Worm (Caenorhabditis elegans) whole organism, L1 larva: ENCODE data around the gene F38A5.6.

Experiments
- C04F5.9 ChIP-seq: sonication (generic microtip); optimal IDR thresholded peaks from 2 replicates; lab custom pipeline; 2016; ENCODE audit warnings: missing genetic modification characterization, missing compliant biosample characterization
- C16A3.4 ChIP-seq: fragments of 150-350 bp; optimal IDR thresholded peaks from 2 replicates; lab custom pipeline; 2014; ENCODE audit warnings: missing biosample characterization, missing genetic modification characterization
- F16B12.6 ChIP-seq: fragments of 150-350 bp; optimal IDR thresholded peaks from 2 replicates; lab custom pipeline; 2014; ENCODE audit warnings: missing biosample characterization, missing genetic modification characterization
- Y116A8C.19 ChIP-seq: sonication (generic microtip); optimal IDR thresholded peaks from 2 replicates; lab custom pipeline; 2016; ENCODE audit warnings: missing compliant biosample characterization, missing genetic modification characterization, borderline replicate concordance
- aha-1 ChIP-seq: fragments of 150-350 bp; optimal IDR thresholded peaks from 2 replicates; lab custom pipeline; 2014; ENCODE audit warnings: missing biosample characterization, missing genetic modification characterization
- alr-1 ChIP-seq: fragments of 200-800 bp; sonication (Bioruptor generic); optimal IDR thresholded peaks from 2 replicates; lab custom pipeline; 2018; ENCODE audit warnings: borderline replicate concordance, mild to moderate bottlenecking, missing genetic modification characterization, missing compliant biosample characterization
- aly-2 ChIP-seq: fragments of 150-350 bp; optimal IDR thresholded peaks from 2 replicates; lab custom pipeline; 2014; ENCODE audit warnings: missing biosample characterization, missing genetic modification characterization
- blmp-1 ChIP-seq: fragments of 150-350 bp; optimal IDR thresholded peaks from 2 replicates; lab custom pipeline; 2014; ENCODE audit warnings: missing biosample characterization, missing genetic modification characterization
- ceh-82 ChIP-seq, 3 experiments: fragments of 150-350 bp in 1 of 3; sonication (generic microtip) in 2 of 3; optimal IDR thresholded peaks; 2 replicates each; lab custom pipeline; 2014 to 2017; ENCODE audit warnings: missing biosample characterization in 3 of 3, missing genetic modification characterization in 3 of 3
- ceh-88 ChIP-seq: fragments of 200-800 bp; sonication (Bioruptor generic); IDR thresholded peaks from 2 replicates; pipeline ENCODE4 v1.3.6; 2022; ENCODE audit warnings: missing genetic modification characterization, missing compliant biosample characterization
- ces-1 ChIP-seq: fragments of 150-350 bp; optimal IDR thresholded peaks from 2 replicates; lab custom pipeline; 2014; ENCODE audit warnings: missing biosample characterization, missing genetic modification reagents, missing genetic modification characterization
- dpl-1 ChIP-seq, 3 experiments: fragments of 150-350 bp in 2 of 3; sonication (generic microtip) in 1 of 3; optimal IDR thresholded peaks; 2 replicates each; lab custom pipeline; 2014 to 2017; ENCODE audit warnings: missing biosample characterization in 3 of 3, missing genetic modification characterization in 3 of 3, missing genetic modification reagents in 3 of 3
- efl-1 ChIP-seq, 4 experiments: fragments of 150-350 bp; optimal IDR thresholded peaks in 3 of 4; peaks in 1 of 4; 1 replicate in 1 of 4; 2 replicates in 3 of 4; lab custom pipeline; 2014; ENCODE audit warnings: missing biosample characterization in 2 of 4, missing genetic modification characterization in 2 of 4, missing genetic modification reagents in 2 of 4
- egl-13 ChIP-seq: sonication (generic microtip); optimal IDR thresholded peaks from 2 replicates; lab custom pipeline; 2016; ENCODE audit warnings: missing genotype, missing genetic modification reagents, missing genetic modification characterization, missing compliant biosample characterization
- elt-2 ChIP-seq: sonication (generic microtip); optimal IDR thresholded peaks from 2 replicates; lab custom pipeline; 2016; ENCODE audit warnings: missing genetic modification characterization, mild to moderate bottlenecking, inconsistent platforms, missing compliant biosample characterization, missing genetic modification reagents
- elt-3 ChIP-seq, 6 experiments: fragments of 150-350 bp in 1 of 6; sonication (generic microtip); optimal IDR thresholded peaks; 2 replicates each; lab custom pipeline; 2017 to 2018; ENCODE audit warnings: missing biosample characterization in 6 of 6, missing genetic modification characterization in 6 of 6, inconsistent platforms in 1 of 6
- ets-5 ChIP-seq: fragments of 200-800 bp; sonication (Bioruptor generic); IDR thresholded peaks from 2 replicates; pipeline ENCODE4 v1.3.6; 2022; ENCODE audit warnings: missing genetic modification characterization, missing compliant biosample characterization
- fkh-10 ChIP-seq: sonication (generic microtip); optimal IDR thresholded peaks from 2 replicates; lab custom pipeline; 2017; ENCODE audit warnings: missing biosample characterization, missing genetic modification reagents, missing genetic modification characterization
- fkh-4 ChIP-seq: sonication (generic microtip); optimal IDR thresholded peaks from 2 replicates; lab custom pipeline; 2016; ENCODE audit warnings: missing compliant biosample characterization, missing genetic modification characterization, borderline replicate concordance
- fkh-8 ChIP-seq: sonication (generic microtip); optimal IDR thresholded peaks from 2 replicates; lab custom pipeline; 2016; ENCODE audit warnings: mild to moderate bottlenecking, missing genetic modification characterization, missing compliant biosample characterization
- grh-1 ChIP-seq: fragments of 200-800 bp; sonication (Bioruptor generic); IDR thresholded peaks from 2 replicates; pipeline ENCODE4 v1.3.6; 2022; ENCODE audit warnings: missing genetic modification reagents, missing genetic modification characterization, missing compliant biosample characterization
- hlh-4 ChIP-seq: sonication (generic microtip); optimal IDR thresholded peaks from 2 replicates; lab custom pipeline; 2016; ENCODE audit warnings: mild to moderate bottlenecking, missing genetic modification characterization, missing compliant biosample characterization
- isw-1 ChIP-seq: fragments of 200-800 bp; sonication (Bioruptor generic); IDR thresholded peaks from 2 replicates; pipeline ENCODE4 v1.3.6; 2022; ENCODE audit warnings: missing genetic modification characterization, missing compliant biosample characterization
- jun-1 ChIP-seq: fragments of 150-350 bp; optimal IDR thresholded peaks from 2 replicates; lab custom pipeline; 2014; ENCODE audit warnings: missing biosample characterization, missing genetic modification reagents, missing genetic modification characterization
- lin-14 ChIP-seq: fragments of 200-800 bp; sonication (Bioruptor generic); optimal IDR thresholded peaks from 2 replicates; lab custom pipeline; 2018; ENCODE audit warnings: mild to moderate bottlenecking, missing genetic modification characterization, moderate library complexity, missing compliant biosample characterization
- lin-15B ChIP-seq: fragments of 150-350 bp; sonication (generic microtip); optimal IDR thresholded peaks from 3 replicates; lab custom pipeline; 2014; ENCODE audit warnings: missing biosample characterization, missing genetic modification characterization
- lir-3 ChIP-seq: sonication (generic microtip); optimal IDR thresholded peaks from 2 replicates; lab custom pipeline; 2016; ENCODE audit warnings: mild to moderate bottlenecking, missing genetic modification characterization, moderate library complexity, missing compliant biosample characterization; ENCODE audit not compliant: poor library complexity
- lsy-2 ChIP-seq, 2 experiments: fragments of 150-350 bp; optimal IDR thresholded peaks; 2 replicates each; lab custom pipeline; 2014; ENCODE audit warnings: missing biosample characterization in 2 of 2, missing genetic modification characterization in 2 of 2
- mdl-1 ChIP-seq, 2 experiments: fragments of 150-350 bp; optimal IDR thresholded peaks; 2 replicates each; lab custom pipeline; 2014 to 2017; ENCODE audit warnings: missing biosample characterization in 2 of 2, missing genetic modification characterization in 2 of 2, inconsistent platforms in 1 of 2
- mep-1 ChIP-seq: fragments of 150-350 bp; optimal IDR thresholded peaks from 2 replicates; lab custom pipeline; 2014; ENCODE audit warnings: missing biosample characterization, missing genetic modification characterization
- nhr-11 ChIP-seq: fragments of 150-350 bp; optimal IDR thresholded peaks from 2 replicates; lab custom pipeline; 2014; ENCODE audit warnings: missing biosample characterization, missing genetic modification characterization
- nhr-12 ChIP-seq: sonication (generic microtip); optimal IDR thresholded peaks from 2 replicates; lab custom pipeline; 2017; ENCODE audit warnings: missing biosample characterization, missing genetic modification characterization
- nhr-19 ChIP-seq: fragments of 200-800 bp; sonication (Bioruptor generic); conservative IDR thresholded peaks from 2 replicates; pipeline ENCODE4 v1.3.6; 2022; ENCODE audit warnings: missing genetic modification characterization, missing compliant biosample characterization
- nhr-20 ChIP-seq: sonication (generic microtip); optimal IDR thresholded peaks from 2 replicates; lab custom pipeline; 2016; ENCODE audit warnings: mild to moderate bottlenecking, missing genetic modification characterization, missing compliant biosample characterization
- nhr-237 ChIP-seq: fragments of 150-350 bp; optimal IDR thresholded peaks from 2 replicates; lab custom pipeline; 2014; ENCODE audit warnings: missing biosample characterization, missing genetic modification characterization
- nhr-71 ChIP-seq: sonication (generic microtip); optimal IDR thresholded peaks from 2 replicates; lab custom pipeline; 2016; ENCODE audit warnings: mild to moderate bottlenecking, missing genetic modification characterization, moderate library complexity, missing compliant biosample characterization
- nhr-77 ChIP-seq: fragments of 150-350 bp; optimal IDR thresholded peaks from 2 replicates; lab custom pipeline; 2014; ENCODE audit warnings: missing biosample characterization, missing genetic modification characterization
- nhr-85 ChIP-seq: sonication (generic microtip); peaks from one replicate; lab custom pipeline; 2016; ENCODE audit warnings: missing genetic modification characterization, inconsistent platforms, missing compliant biosample characterization
- pax-3 ChIP-seq: fragments of 200-800 bp; sonication (Bioruptor generic); optimal IDR thresholded peaks from 2 replicates; lab custom pipeline; 2018; ENCODE audit warnings: mild to moderate bottlenecking, missing genetic modification characterization, moderate library complexity, missing compliant biosample characterization
- pqm-1 ChIP-seq: sonication (generic microtip); optimal IDR thresholded peaks from 3 replicates; lab custom pipeline; 2017; ENCODE audit warnings: missing biosample characterization, missing genetic modification characterization
- rnt-1 ChIP-seq: sonication (generic microtip); optimal IDR thresholded peaks from 2 replicates; lab custom pipeline; 2016; ENCODE audit warnings: mild to moderate bottlenecking, missing genetic modification characterization, moderate library complexity, missing compliant biosample characterization
- snpc-4 ChIP-seq: fragments of 150-350 bp; optimal IDR thresholded peaks from 2 replicates; lab custom pipeline; 2014; ENCODE audit warnings: missing biosample characterization, missing genetic modification characterization
- snu-23 ChIP-seq: sonication (generic microtip); optimal IDR thresholded peaks from 2 replicates; lab custom pipeline; 2016; ENCODE audit warnings: missing genetic modification characterization, missing compliant biosample characterization
- sptf-1 ChIP-seq: fragments of 150-350 bp; optimal IDR thresholded peaks from 2 replicates; lab custom pipeline; 2014; ENCODE audit warnings: missing biosample characterization, missing genetic modification characterization
- sup-37 ChIP-seq: fragments of 200-800 bp; sonication (Bioruptor generic); optimal IDR thresholded peaks from 2 replicates; lab custom pipeline; 2018; ENCODE audit warnings: mild to moderate bottlenecking, missing genetic modification characterization, missing compliant biosample characterization
- swsn-7 ChIP-seq: sonication (generic microtip); optimal IDR thresholded peaks from 2 replicates; lab custom pipeline; 2016; ENCODE audit warnings: missing genetic modification characterization, missing compliant biosample characterization
- tlp-1 ChIP-seq: fragments of 150-350 bp; optimal IDR thresholded peaks from 2 replicates; lab custom pipeline; 2014; ENCODE audit warnings: missing biosample characterization, missing genetic modification characterization
- unc-30 ChIP-seq: sonication (generic microtip); optimal IDR thresholded peaks from 2 replicates; lab custom pipeline; 2017; ENCODE audit warnings: missing biosample characterization, missing genetic modification characterization
- vab-15 ChIP-seq: sonication (generic microtip); optimal IDR thresholded peaks from 2 replicates; lab custom pipeline; 2017; ENCODE audit warnings: missing genotype, mild to moderate bottlenecking, missing genetic modification characterization, missing compliant biosample characterization
- ztf-4 ChIP-seq: fragments of 150-350 bp; optimal IDR thresholded peaks from 2 replicates; lab custom pipeline; 2014; ENCODE audit warnings: missing biosample characterization, missing genetic modification characterization

F38A5.6 gene

DNA sequence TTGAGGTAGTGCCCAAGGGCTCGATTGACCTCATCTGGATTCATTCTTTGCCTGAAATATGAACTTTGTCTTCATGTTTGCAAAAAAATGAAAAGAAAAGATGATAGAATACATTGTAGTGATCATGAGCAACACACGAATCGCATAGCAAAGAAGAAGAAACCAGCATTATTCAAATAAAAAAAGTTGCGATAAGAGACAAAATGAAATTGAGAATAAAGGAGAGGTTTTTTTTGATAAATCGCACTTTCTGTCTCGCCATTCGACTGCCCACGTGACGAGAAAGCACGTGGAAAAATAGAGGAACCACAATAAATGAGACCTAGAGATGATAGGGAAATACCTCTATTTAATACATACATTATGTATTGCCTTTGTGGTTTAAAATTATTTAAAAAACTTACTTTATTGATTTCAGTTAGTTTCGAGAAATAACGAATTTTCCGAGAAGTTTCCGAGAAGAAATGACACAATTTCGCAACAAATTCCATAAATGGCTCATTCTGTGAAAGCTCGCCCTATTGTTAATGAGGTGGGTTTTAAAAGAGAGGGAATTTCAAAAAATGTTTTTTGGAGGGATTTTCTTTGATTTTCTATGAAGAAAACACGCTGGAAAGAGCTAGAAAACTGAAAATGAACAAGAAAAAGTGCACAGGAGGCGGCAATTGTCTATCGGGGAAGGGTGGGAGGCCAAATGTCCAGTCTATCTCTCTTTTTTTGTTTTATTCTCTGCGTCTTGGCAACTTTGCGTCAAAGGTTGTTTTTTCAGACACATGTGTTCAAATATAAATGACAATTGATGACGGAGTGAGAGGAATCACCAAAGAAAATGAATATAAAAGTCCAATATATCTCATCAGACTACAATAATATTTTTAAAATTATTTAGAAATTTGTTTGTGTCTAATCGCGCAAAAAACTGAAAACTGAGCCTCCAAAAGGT lies 41.5 kb downstream of the F38A5.6 start, which contains the start of gene paqr-1 (continued):
- no peak for TF ChIP-seq hlh-4 (tag; lab: Kevin White, UChicago)
- TF ChIP-seq mep-1: peak; percentile 42
- peak in 1 of 3 experiments; percentile 39 for TF ChIP-seq ceh-82 (tag; optimal IDR thresholded peaks at IDR 0.05; lab: Kevin White, UChicago)
- no peak for TF ChIP-seq unc-30 (tag; lab: Kevin White, UChicago)
- TF ChIP-seq egl-13: no peak
- no peak for TF ChIP-seq aha-1 (tag; lab: Kevin White, UChicago)
- TF ChIP-seq lir-3 (tag; lab: Kevin White, UChicago): peak; percentile 42
- peak; percentile 47 for TF ChIP-seq lin-14 (GFP tag; lab: Kevin White, UChicago)
- TF ChIP-seq nhr-237 (tag; lab: Kevin White, UChicago): no peak
- TF ChIP-seq alr-1 (tag; lab: Kevin White, UChicago): no peak
- peak; percentile 34 to 43 for TF ChIP-seq lsy-2 (tag; optimal IDR thresholded peaks at IDR 0.05; lab: Kevin White, UChicago)
- TF ChIP-seq dpl-1 (GFP tag; optimal IDR thresholded peaks at IDR 0.05; lab: Kevin White, UChicago): peak; percentile 55 to 86 (median 71)
- no peak; the same call in 1 of the 2 replicates for TF ChIP-seq nhr-19 (GFP tag; lab: Robert Waterston, UW)
- TF ChIP-seq jun-1: no peak
- peak; percentile 27 for TF ChIP-seq lin-15B (tag; lab: Kevin White, UChicago)
- TF ChIP-seq ces-1: no peak
- TF ChIP-seq tlp-1 (tag; lab: Kevin White, UChicago): no peak
- TF ChIP-seq ztf-4 (tag; lab: Kevin White, UChicago): no peak
- TF ChIP-seq fkh-8 (tag; lab: Kevin White, UChicago): peak; percentile 60
- TF ChIP-seq aly-2: no peak
- no peak for TF ChIP-seq nhr-77 (tag; lab: Kevin White, UChicago)
- no peak for TF ChIP-seq pax-3 (tag; lab: Kevin White, UChicago)
- no peak for TF ChIP-seq vab-15 (tag; lab: Kevin White, UChicago)
- no peak for TF ChIP-seq nhr-11 (tag; lab: Kevin White, UChicago)
- TF ChIP-seq ets-5 (GFP tag; lab: Robert Waterston, UW): no peak
- no peak for TF ChIP-seq C16A3.4 (tag; lab: Kevin White, UChicago)
- TF ChIP-seq elt-3 (tag; optimal IDR thresholded peaks at IDR 0.05; lab: Kevin White, UChicago): peak in 1 of 6 experiments; percentile 28
- TF ChIP-seq nhr-85: peak; percentile 87
- peak; percentile 51 for TF ChIP-seq snu-23 (GFP tag; lab: Kevin White, UChicago)
- peak; percentile 50 for TF ChIP-seq elt-2 (tag; lab: Kevin White, UChicago)
- TF ChIP-seq snpc-4 (tag; lab: Kevin White, UChicago): no peak
- TF ChIP-seq isw-1: peak; percentile 27; the same call in 1 of the 2 replicates
- TF ChIP-seq mdl-1 (tag; optimal IDR thresholded peaks at IDR 0.05; lab: Kevin White, UChicago): peak in 1 of 2 experiments; percentile 74
- no peak for TF ChIP-seq Y116A8C.19 (tag; lab: Kevin White, UChicago)
- peak; percentile 80 to 85 for TF ChIP-seq efl-1 (optimal IDR thresholded peaks at IDR 0.05; lab: Kevin White, UChicago)
- TF ChIP-seq efl-1 (GFP tag; optimal IDR thresholded peaks at IDR 0.05 in 1 of 2; lab: Kevin White, UChicago): peak; percentile 81 to 94
- TF ChIP-seq nhr-12: no peak
- TF ChIP-seq grh-1 (GFP tag; lab: Robert Waterston, UW): no peak
- TF ChIP-seq rnt-1 (tag; lab: Kevin White, UChicago): peak; percentile 40
- no peak for TF ChIP-seq sptf-1
- TF ChIP-seq C04F5.9 (tag; lab: Kevin White, UChicago): no peak
- no peak for TF ChIP-seq fkh-10 (GFP tag; lab: Kevin White, UChicago)
- no peak for TF ChIP-seq pqm-1 (tag; lab: Kevin White, UChicago)
- peak; percentile 40 for TF ChIP-seq blmp-1
- no peak for TF ChIP-seq fkh-4 (tag; lab: Kevin White, UChicago)
- peak; percentile 18 for TF ChIP-seq sup-37
- peak; percentile 72 for TF ChIP-seq nhr-71 (tag; lab: Kevin White, UChicago)
- peak; percentile 76 for TF ChIP-seq nhr-20
- TF ChIP-seq ceh-88: no peak
- TF ChIP-seq F16B12.6: no peak
- TF ChIP-seq swsn-7 (tag; lab: Kevin White, UChicago): peak; percentile 2
